Worm (Caenorhabditis elegans): ENCODE results near the gene K10G4.3.

The K10G4.3 gene

ce11 chrV:17248915-17249314, 15.8 kb downstream of the K10G4.3 start, which contains the start of gene clec-243:
TSS of gene clec-243 (minus strand) at chrV:17249015.
- TF ChIP-seq odd-2 (tag; optimal IDR thresholded peaks at IDR 0.05) (no peak), ceh-22 (tag; optimal IDR thresholded peaks at IDR 0.05) (no peak), tbx-2 (tag; optimal IDR thresholded peaks at IDR 0.05) (no peak), hlh-13 (GFP tag; optimal IDR thresholded peaks at IDR 0.05) (no peak), unc-86 (tag; optimal IDR thresholded peaks at IDR 0.05) (no peak), elt-2 (tag; optimal IDR thresholded peaks at IDR 0.05) (no peak), Y22D7AL.16 (tag; optimal IDR thresholded peaks at IDR 0.05) (no peak), npax-4 (tag; optimal IDR thresholded peaks at IDR 0.05) (no peak), pha-2 (tag; optimal IDR thresholded peaks at IDR 0.05) (no peak), hlh-15 (tag; optimal IDR thresholded peaks at IDR 0.05) (no peak), madf-2 (tag; optimal IDR thresholded peaks at IDR 0.05) (no peak), ceh-2 (tag; optimal IDR thresholded peaks at IDR 0.05) (no peak), K02D7.2 (tag; optimal IDR thresholded peaks at IDR 0.05) (no peak), lin-11 (tag; optimal IDR thresholded peaks at IDR 0.05) (no peak), ceh-31 (tag; optimal IDR thresholded peaks at IDR 0.05) (no peak), C08G9.2 (tag; optimal IDR thresholded peaks at IDR 0.05) (no peak), che-1 (tag; optimal IDR thresholded peaks at IDR 0.05) (no peak), ahr-1 (tag; optimal IDR thresholded peaks at IDR 0.05) (no peak), nhr-232 (tag; optimal IDR thresholded peaks at IDR 0.05) (no peak), mec-3 (tag; optimal IDR thresholded peaks at IDR 0.05; ENCODE audit: borderline replicate concordance) (no peak)

ce11 chrV:17245406-17245805, 19.3 kb downstream of the K10G4.3 start, which contains the start of gene clec-242:
TSS of gene clec-242 (minus strand) at chrV:17245506.
- no peak for TF ChIP-seq elt-4 (tag; optimal IDR thresholded peaks at IDR 0.05)
- TF ChIP-seq ceh-30 (tag; optimal IDR thresholded peaks at IDR 0.05) = no peak
- TF ChIP-seq pat-9 (tag; optimal IDR thresholded peaks at IDR 0.05) = no peak
- no peak for TF ChIP-seq sox-2 (GFP tag; IDR thresholded peaks at IDR 0.05)
- TF ChIP-seq sox-4 (tag; optimal IDR thresholded peaks at IDR 0.05) = no peak
- TF ChIP-seq che-1 (tag; optimal IDR thresholded peaks at IDR 0.05) = no peak
- no peak for TF ChIP-seq sdc-2 (tag; optimal IDR thresholded peaks at IDR 0.05)
- no peak for TF ChIP-seq unc-55 (GFP tag; optimal IDR thresholded peaks at IDR 0.05)

- TF ChIP-seq eyg-1 (tag; optimal IDR thresholded peaks at IDR 0.05) (no peak), elt-2 (tag; optimal IDR thresholded peaks at IDR 0.05) (peak; percentile 37), syd-9 (tag; optimal IDR thresholded peaks at IDR 0.05) (no peak), fkh-6 (tag; optimal IDR thresholded peaks at IDR 0.05) (no peak)
Measured at ce11 chrV:17243016-17243415, 21.7 kb downstream of the K10G4.3 start.

- TF ChIP-seq fkh-6 (tag; optimal IDR thresholded peaks at IDR 0.05) (no peak), lim-6 (tag; optimal IDR thresholded peaks at IDR 0.05) (no peak), pax-1 (tag; optimal IDR thresholded peaks at IDR 0.05) (no peak), F13H6.1 (tag; optimal IDR thresholded peaks at IDR 0.05) (no peak), nfya-1 (tag; optimal IDR thresholded peaks at IDR 0.05) (no peak), zip-5 (tag; optimal IDR thresholded peaks at IDR 0.05) (no peak), syd-9 (tag; optimal IDR thresholded peaks at IDR 0.05) (no peak), hlh-15 (tag; optimal IDR thresholded peaks at IDR 0.05) (no peak), ceh-6 (GFP tag; optimal IDR thresholded peaks at IDR 0.05) (no peak), tbx-2 (tag; optimal IDR thresholded peaks at IDR 0.05) (no peak), ceh-45 (GFP tag; IDR thresholded peaks at IDR 0.05) (no peak), ref-2 (tag; optimal IDR thresholded peaks at IDR 0.05) (no peak), hlh-30 (tag; optimal IDR thresholded peaks at IDR 0.05; ENCODE audit: insufficient read depth) (no peak), fkh-10 (GFP tag; optimal IDR thresholded peaks at IDR 0.05) (no peak), eyg-1 (tag; optimal IDR thresholded peaks at IDR 0.05) (no peak), unc-86 (tag; optimal IDR thresholded peaks at IDR 0.05) (no peak), ahr-1 (tag; optimal IDR thresholded peaks at IDR 0.05) (no peak)
Measured at ce11 chrV:17242552-17242951, 22.2 kb downstream of the K10G4.3 start, which contains the start of gene Y68A4B.3. TSS of gene Y68A4B.3 (minus strand) at chrV:17242652.
